Worm (Caenorhabditis elegans) whole organism, early embryonic: ENCODE results near the gene col-145.

Source experiments
- B0310.2 ChIP-seq: sonication (generic microtip); optimal IDR thresholded peaks from 2 replicates; lab custom pipeline; 2016; ENCODE audit warnings: mild to moderate bottlenecking, missing genetic modification characterization, missing compliant biosample characterization
- F13C5.2 ChIP-seq: sonication (generic microtip); optimal IDR thresholded peaks from 2 replicates; lab custom pipeline; 2017; ENCODE audit warnings: mild to moderate bottlenecking, missing genetic modification characterization, inconsistent platforms, missing compliant biosample characterization
- aly-1 ChIP-seq: sonication (generic microtip); optimal IDR thresholded peaks from 2 replicates; lab custom pipeline; 2016; ENCODE audit warnings: missing genetic modification characterization, missing compliant biosample characterization
- ama-1 ChIP-seq: fragments of 150-350 bp; optimal IDR thresholded peaks from 2 replicates; lab custom pipeline; 2014
- ceh-13 ChIP-seq: fragments of 200-800 bp; sonication (Bioruptor generic); optimal IDR thresholded peaks from 2 replicates; lab custom pipeline; 2018; ENCODE audit warnings: mild to moderate bottlenecking, missing genetic modification characterization, missing compliant biosample characterization
- ceh-36 ChIP-seq: sonication (generic microtip); optimal IDR thresholded peaks from 2 replicates; lab custom pipeline; 2016; ENCODE audit warnings: missing genetic modification characterization, inconsistent platforms, missing compliant biosample characterization
- ets-7 ChIP-seq: sonication (generic microtip); optimal IDR thresholded peaks from 2 replicates; lab custom pipeline; 2016; ENCODE audit warnings: missing genotype, missing genetic modification characterization, missing compliant biosample characterization
- flt-1 ChIP-seq: fragments of 200-800 bp; sonication (Bioruptor generic); IDR thresholded peaks from 2 replicates; pipeline ENCODE4 v1.3.6; 2022; ENCODE audit warnings: missing genetic modification characterization, missing compliant biosample characterization
- hmbx-1 ChIP-seq: sonication (generic microtip); optimal IDR thresholded peaks from 2 replicates; lab custom pipeline; 2016; ENCODE audit warnings: mild to moderate bottlenecking, missing genetic modification characterization, missing compliant biosample characterization
- hmg-4 ChIP-seq: fragments of 200-800 bp; sonication (Bioruptor generic); optimal IDR thresholded peaks from 2 replicates; lab custom pipeline; 2018; ENCODE audit warnings: mild to moderate bottlenecking, missing genetic modification characterization, missing compliant biosample characterization
- hnd-1 ChIP-seq: sonication (generic microtip); optimal IDR thresholded peaks from 2 replicates; lab custom pipeline; 2016; ENCODE audit warnings: missing genetic modification characterization, missing compliant biosample characterization
- pes-1 ChIP-seq: fragments of 200-800 bp; sonication (Bioruptor generic); IDR thresholded peaks from 2 replicates; pipeline ENCODE4 v1.3.6; 2022; ENCODE audit warnings: missing genetic modification reagents, missing genetic modification characterization, missing compliant biosample characterization
- scrt-1 ChIP-seq: fragments of 200-800 bp; sonication (Bioruptor generic); IDR thresholded peaks from 2 replicates; pipeline ENCODE4 v1.3.6; 2022; ENCODE audit warnings: missing genetic modification characterization, missing compliant biosample characterization
- sea-1 ChIP-seq: fragments of 200-800 bp; sonication (Bioruptor generic); conservative IDR thresholded peaks from 2 replicates; pipeline ENCODE4 v1.3.6; 2022; ENCODE audit warnings: missing genetic modification characterization, missing compliant biosample characterization
- tbx-11 ChIP-seq: fragments of 200-800 bp; sonication (Bioruptor generic); IDR thresholded peaks from 2 replicates; pipeline ENCODE4 v1.3.6; 2022; ENCODE audit warnings: missing genetic modification characterization, missing compliant biosample characterization
- tbx-37 ChIP-seq: fragments of 200-800 bp; sonication (Bioruptor generic); conservative IDR thresholded peaks from 2 replicates; pipeline ENCODE4 v1.3.6; 2022; ENCODE audit warnings: missing genetic modification reagents, missing genetic modification characterization, missing compliant biosample characterization
- tra-4 ChIP-seq: sonication (generic microtip); optimal IDR thresholded peaks from 2 replicates; lab custom pipeline; 2017; ENCODE audit warnings: missing genetic modification characterization, missing compliant biosample characterization

col-145 gene

ce11 chrV:9141297-9141696, 21.5 kb downstream of the col-145 start, which contains the start of gene pitr-3:
Gene pitr-3 (minus strand): TSS chrV:9141397.
- TF ChIP-seq tbx-11 (GFP tag; lab: Robert Waterston, UW) (no peak), aly-1 (tag; lab: Kevin White, UChicago) (no peak), sea-1 (GFP tag; lab: Robert Waterston, UW) (no peak), ets-7 (tag; lab: Kevin White, UChicago) (no peak), ama-1 (lab: Kevin White, UChicago) (no peak), pes-1 (GFP tag; lab: Robert Waterston, UW) (no peak), B0310.2 (tag; lab: Kevin White, UChicago) (no peak), hmg-4 (no peak)

ce11 chrV:9137618-9138017, 25.2 kb downstream of the col-145 start, which contains the start of gene pitr-2:
Gene pitr-2 (minus strand): TSS chrV:9137718.
- TF ChIP-seq tbx-37 (GFP tag; lab: Robert Waterston, UW) = no peak
- no peak for TF ChIP-seq ceh-13 (GFP tag; lab: Kevin White, UChicago)
- no peak for TF ChIP-seq flt-1 (GFP tag; lab: Robert Waterston, UW)
- no peak for TF ChIP-seq ama-1 (lab: Kevin White, UChicago)
- no peak for TF ChIP-seq ceh-36
- TF ChIP-seq tra-4 (tag; lab: Kevin White, UChicago) = no peak
- TF ChIP-seq tbx-11 (GFP tag; lab: Robert Waterston, UW) = no peak

ce11 chrV:9133950-9134349, 28.9 kb downstream of the col-145 start, which contains the start of gene B0222.1:
Gene B0222.1 (plus strand): TSS chrV:9134255.
- no peak for TF ChIP-seq scrt-1 (GFP tag; lab: Robert Waterston, UW)
- no peak for TF ChIP-seq ets-7 (tag; lab: Kevin White, UChicago)
- TF ChIP-seq pes-1 (GFP tag; lab: Robert Waterston, UW) = no peak
- no peak for TF ChIP-seq hmg-4
- no peak for TF ChIP-seq tbx-11 (GFP tag; lab: Robert Waterston, UW)
- no peak for TF ChIP-seq tbx-37 (GFP tag; lab: Robert Waterston, UW)
- TF ChIP-seq B0310.2 (tag; lab: Kevin White, UChicago) = no peak
- no peak for TF ChIP-seq aly-1 (tag; lab: Kevin White, UChicago)
- TF ChIP-seq hmbx-1 = no peak
- no peak for TF ChIP-seq ama-1 (lab: Kevin White, UChicago)
- no peak for TF ChIP-seq ceh-13 (GFP tag; lab: Kevin White, UChicago)
- TF ChIP-seq sea-1 (GFP tag; lab: Robert Waterston, UW) = no peak
- no peak for TF ChIP-seq F13C5.2
- TF ChIP-seq flt-1 (GFP tag; lab: Robert Waterston, UW) = no peak
- TF ChIP-seq tra-4 (tag; lab: Kevin White, UChicago) = no peak
- TF ChIP-seq ceh-36 = no peak
- no peak for TF ChIP-seq hnd-1

ce11 chrV:9132043-9132442, 30.8 kb downstream of the col-145 start, which contains the start of gene F21C10.1:
Gene F21C10.1 (plus strand): TSS chrV:9132343.
- TF ChIP-seq B0310.2 (tag; lab: Kevin White, UChicago) (no peak), tbx-11 (GFP tag; lab: Robert Waterston, UW) (no peak), tbx-37 (GFP tag; lab: Robert Waterston, UW) (no peak), sea-1 (GFP tag; lab: Robert Waterston, UW) (no peak), scrt-1 (GFP tag; lab: Robert Waterston, UW) (no peak), ceh-36 (no peak), ets-7 (tag; lab: Kevin White, UChicago) (no peak), aly-1 (tag; lab: Kevin White, UChicago) (no peak), ceh-13 (GFP tag; lab: Kevin White, UChicago) (no peak), pes-1 (GFP tag; lab: Robert Waterston, UW) (no peak), F13C5.2 (no peak)

ce11 chrV:9130766-9131165, 32.0 kb downstream of the col-145 start, which contains the start of gene F21C10.19:
Gene F21C10.19 (plus strand): TSS chrV:9131066.
- TF ChIP-seq flt-1 (GFP tag; lab: Robert Waterston, UW) (no peak), hmbx-1 (no peak), aly-1 (tag; lab: Kevin White, UChicago) (no peak), pes-1 (GFP tag; lab: Robert Waterston, UW) (no peak), hnd-1 (no peak), scrt-1 (GFP tag; lab: Robert Waterston, UW) (no peak), sea-1 (GFP tag; lab: Robert Waterston, UW) (no peak), ets-7 (tag; lab: Kevin White, UChicago) (no peak), tra-4 (tag; lab: Kevin White, UChicago) (no peak), ceh-36 (no peak), tbx-37 (GFP tag; lab: Robert Waterston, UW) (no peak), ceh-13 (GFP tag; lab: Kevin White, UChicago) (no peak), ama-1 (lab: Kevin White, UChicago) (no peak), tbx-11 (GFP tag; lab: Robert Waterston, UW) (no peak), F13C5.2 (no peak), hmg-4 (no peak)

ce11 chrV:9128562-9128961, 34.2 kb downstream of the col-145 start:
- no peak for TF ChIP-seq sea-1 (GFP tag; lab: Robert Waterston, UW)
- no peak for TF ChIP-seq ceh-13 (GFP tag; lab: Kevin White, UChicago)
- TF ChIP-seq flt-1 (GFP tag; lab: Robert Waterston, UW) = no peak
- TF ChIP-seq tbx-37 (GFP tag; lab: Robert Waterston, UW) = no peak
- no peak for TF ChIP-seq hmbx-1
- no peak for TF ChIP-seq ceh-36

ce11 chrV:9127773-9128172, 35.0 kb downstream of the col-145 start, which contains the start of gene F21C10.3:
Gene F21C10.3 (plus strand): TSS chrV:9128073.
- TF ChIP-seq ets-7 (tag; lab: Kevin White, UChicago) (no peak), tbx-37 (GFP tag; lab: Robert Waterston, UW) (no peak), hnd-1 (no peak), pes-1 (GFP tag; lab: Robert Waterston, UW) (no peak)

- no peak for TF ChIP-seq tra-4 (tag; lab: Kevin White, UChicago)
- TF ChIP-seq aly-1 (tag; lab: Kevin White, UChicago) = no peak
- TF ChIP-seq tbx-37 (GFP tag; lab: Robert Waterston, UW) = no peak
- no peak for TF ChIP-seq flt-1 (GFP tag; lab: Robert Waterston, UW)
- no peak for TF ChIP-seq scrt-1 (GFP tag; lab: Robert Waterston, UW)
- TF ChIP-seq B0310.2 (tag; lab: Kevin White, UChicago) = no peak
- no peak for TF ChIP-seq ama-1 (lab: Kevin White, UChicago)
- TF ChIP-seq ceh-36 = no peak
- no peak for TF ChIP-seq F13C5.2
- TF ChIP-seq tbx-11 (GFP tag; lab: Robert Waterston, UW) = no peak
- TF ChIP-seq pes-1 (GFP tag; lab: Robert Waterston, UW) = no peak
- TF ChIP-seq hmbx-1 = no peak
- no peak for TF ChIP-seq ets-7 (tag; lab: Kevin White, UChicago)
- no peak for TF ChIP-seq hmg-4
Measured at ce11 chrV:9126316-9126715, 36.5 kb downstream of the col-145 start, which contains the start of gene F21C10.4. Gene F21C10.4 (plus strand): TSS chrV:9126616.
